Worm (Caenorhabditis elegans): ENCODE results near the gene aakg-2.

aakg-2 gene

DNA sequence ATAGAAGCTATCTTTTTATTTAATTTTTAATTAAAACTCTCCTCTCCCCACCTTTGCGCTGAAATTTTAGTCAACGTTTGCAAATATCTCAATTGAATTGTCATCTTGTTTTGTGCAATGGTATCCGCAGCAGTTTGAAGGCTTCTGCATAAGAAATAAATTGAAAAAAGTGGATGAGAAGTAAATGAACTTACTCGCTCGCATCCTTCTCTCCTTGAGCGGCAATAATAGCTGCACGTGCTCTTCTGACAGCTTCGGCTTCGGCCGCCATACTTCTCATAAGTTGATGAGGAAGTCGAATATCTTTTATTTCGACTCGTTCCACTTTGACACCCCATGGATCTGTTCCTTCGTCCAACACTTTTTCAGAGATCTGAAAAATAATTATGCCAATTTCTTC is 52.0 kb downstream of the aakg-2 start:
- TF ChIP-seq nhr-237 (tag; optimal IDR thresholded peaks at IDR 0.05): no peak
- TF ChIP-seq dmd-4 (tag; optimal IDR thresholded peaks at IDR 0.05): no peak
